Fruit fly (Drosophila melanogaster): ENCODE results near the gene CG13031.

Gene CG13031

DNA sequence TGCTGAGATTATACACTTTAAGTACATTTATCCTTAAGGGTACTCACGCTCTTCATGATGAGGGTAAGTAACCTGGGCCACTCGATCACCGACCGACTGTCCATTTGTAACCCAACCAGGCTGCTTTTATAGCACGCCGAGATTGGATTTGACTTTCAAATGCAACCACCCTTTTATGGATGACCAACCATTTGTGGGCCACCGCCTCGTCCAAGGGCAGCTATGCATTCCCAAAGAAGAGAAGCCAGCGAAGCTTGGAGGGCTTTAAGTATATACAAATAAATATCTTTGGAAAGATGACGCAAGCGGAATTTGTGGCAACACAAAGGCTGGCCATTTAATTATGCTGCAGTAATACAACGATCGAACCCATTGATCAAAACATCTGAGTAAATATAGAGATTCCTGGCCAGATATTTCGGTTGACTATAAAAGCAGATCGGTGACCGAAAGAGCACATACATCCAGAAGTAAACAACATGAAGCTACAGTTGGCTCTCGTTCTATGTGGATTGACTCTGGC, 1.5 kb downstream of the CG13031 start, which contains the start of the genes CG13026 and PGRP-SB2:
Gene CG13026 (minus strand): TSS at position 101 of the 523 bp plus-strand sequence.
Gene PGRP-SB2 (plus strand): TSS at position 473 of the 523 bp plus-strand sequence.
- no peak for TF ChIP-seq Eip78C (GFP tag)
- no peak for TF ChIP-seq CG6808 (GFP tag; optimal IDR thresholded peaks at IDR 0.05)
- TF ChIP-seq CG16779 (tag; optimal IDR thresholded peaks at IDR 0.05): no peak
- no peak for TF ChIP-seq CG15336 (GFP tag; IDR thresholded peaks at IDR 0.05)
- no peak for TF ChIP-seq net (GFP tag; optimal IDR thresholded peaks at IDR 0.05)
- TF ChIP-seq CG3032 (tag; optimal IDR thresholded peaks at IDR 0.05): no peak
- no peak for TF ChIP-seq CG10669 (GFP tag; optimal IDR thresholded peaks at IDR 0.05)
- no peak for TF ChIP-seq fd59A (GFP tag; optimal IDR thresholded peaks at IDR 0.05)
- no peak for TF ChIP-seq CG8632 (GFP tag; optimal IDR thresholded peaks at IDR 0.05)
- no peak for TF ChIP-seq Sox102F (GFP tag; optimal IDR thresholded peaks at IDR 0.05)
- TF ChIP-seq ss (GFP tag; optimal IDR thresholded peaks at IDR 0.05): no peak
- TF ChIP-seq CG34406 (GFP tag; optimal IDR thresholded peaks at IDR 0.05): no peak
- TF ChIP-seq CG1621 (tag; optimal IDR thresholded peaks at IDR 0.05): no peak
- no peak for TF ChIP-seq fkh (GFP tag; optimal IDR thresholded peaks at IDR 0.05)
- TF ChIP-seq Lpt (GFP tag; optimal IDR thresholded peaks at IDR 0.05): no peak
- TF ChIP-seq dac (GFP tag; optimal IDR thresholded peaks at IDR 0.05): no peak

DNA sequence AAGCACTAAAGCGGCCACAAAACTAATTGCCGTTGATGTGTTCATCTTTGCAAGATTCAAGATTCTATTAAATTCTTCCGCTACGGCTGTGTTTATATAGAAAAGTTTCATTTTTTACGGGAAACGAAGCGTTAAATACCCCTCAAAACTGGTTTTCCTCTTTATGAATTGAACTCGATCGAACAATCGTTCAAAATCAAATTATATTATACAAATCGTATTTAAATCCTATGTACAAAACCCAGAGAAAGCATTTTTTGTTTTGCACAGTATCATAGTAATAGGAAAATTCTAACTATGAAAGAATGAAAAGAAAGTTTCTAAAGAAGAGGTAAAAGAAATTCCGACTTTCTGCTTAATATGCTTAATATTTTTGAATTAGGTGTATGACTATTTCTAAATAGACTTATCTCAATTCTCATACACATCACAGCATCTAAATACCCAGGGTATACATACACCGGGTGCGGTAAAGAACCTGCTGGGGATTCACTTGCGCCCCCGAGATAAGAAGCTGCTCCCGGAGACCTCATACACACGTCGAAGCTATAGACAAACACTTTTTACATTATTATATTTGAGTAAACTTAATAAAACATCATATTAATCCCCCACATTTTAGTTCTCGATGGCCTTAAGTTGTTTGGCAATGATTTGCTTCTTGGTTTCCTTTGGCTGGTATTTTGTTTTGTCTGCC, 3.4 kb downstream of the CG13031 start, which contains the start of gene PGRP-SB1:
Gene PGRP-SB1 (minus strand): TSS at position 51 of the 697 bp plus-strand sequence.
- TF ChIP-seq ss (GFP tag; optimal IDR thresholded peaks at IDR 0.05) (no peak), esn (GFP tag; optimal IDR thresholded peaks at IDR 0.05) (peak; percentile 11), svp (GFP tag) (peak; percentile 97), vri (GFP tag; optimal IDR thresholded peaks at IDR 0.05) (no peak)

DNA sequence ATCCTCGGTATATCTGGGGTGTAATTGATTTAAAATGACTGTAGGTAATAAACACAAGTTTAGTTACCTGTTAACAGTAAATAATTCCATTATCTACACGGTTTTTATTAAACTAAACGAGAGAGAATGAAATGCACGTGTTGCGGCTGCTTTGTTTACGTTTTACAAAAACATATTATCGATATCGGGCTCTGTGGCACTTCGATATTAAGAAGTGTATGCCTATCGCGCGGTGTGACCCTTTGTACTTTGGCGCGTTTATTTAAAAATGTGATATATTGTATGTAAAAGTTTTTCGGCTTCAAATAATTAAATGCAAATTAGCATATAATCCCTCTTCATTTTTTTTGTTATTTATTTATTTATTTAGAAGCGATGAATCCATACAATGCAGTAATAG, 6.0 kb downstream of the CG13031 start, which contains the start of gene Dbp73D:
Gene Dbp73D (minus strand): TSS at position 174 of the 400 bp plus-strand sequence.
- no peak for TF ChIP-seq Sox15 (GFP tag; optimal IDR thresholded peaks at IDR 0.05)
- no peak for TF ChIP-seq CG32006 (GFP tag; optimal IDR thresholded peaks at IDR 0.05)
- no peak for TF ChIP-seq Hr4 (GFP tag; optimal IDR thresholded peaks at IDR 0.05)
- TF ChIP-seq CG4318 (GFP tag; optimal IDR thresholded peaks at IDR 0.05): no peak
- TF ChIP-seq CG16779 (tag; optimal IDR thresholded peaks at IDR 0.05): no peak
- no peak for TF ChIP-seq CG11294 (GFP tag; IDR thresholded peaks at IDR 0.05)
- no peak for TF ChIP-seq cyc (GFP tag; optimal IDR thresholded peaks at IDR 0.05)

DNA sequence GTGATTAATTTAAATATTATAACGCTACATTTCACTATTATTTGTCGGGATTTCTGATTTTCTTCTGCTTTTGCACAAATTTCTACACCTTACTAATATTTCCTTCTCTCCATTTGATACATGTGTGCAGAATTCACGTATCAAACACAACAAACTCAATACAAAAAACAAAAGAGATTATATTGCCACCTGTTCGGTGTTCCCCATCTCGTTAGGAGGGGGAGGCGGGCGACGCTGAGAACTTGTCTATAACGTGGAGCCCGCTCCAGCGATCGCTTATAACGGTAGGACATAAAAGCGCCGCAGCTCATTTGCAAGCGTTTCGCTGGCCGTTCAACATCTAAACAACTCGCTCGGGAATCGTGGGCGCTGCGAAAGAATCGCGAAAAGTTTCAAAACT, 8.6 kb downstream of the CG13031 start, which contains the start of gene CG9701:
Gene CG9701 (plus strand): TSS at position 301 of the 400 bp plus-strand sequence.
- TF ChIP-seq CG10669 (GFP tag; optimal IDR thresholded peaks at IDR 0.05): no peak
- no peak for TF ChIP-seq topi (GFP tag; optimal IDR thresholded peaks at IDR 0.05)

DNA sequence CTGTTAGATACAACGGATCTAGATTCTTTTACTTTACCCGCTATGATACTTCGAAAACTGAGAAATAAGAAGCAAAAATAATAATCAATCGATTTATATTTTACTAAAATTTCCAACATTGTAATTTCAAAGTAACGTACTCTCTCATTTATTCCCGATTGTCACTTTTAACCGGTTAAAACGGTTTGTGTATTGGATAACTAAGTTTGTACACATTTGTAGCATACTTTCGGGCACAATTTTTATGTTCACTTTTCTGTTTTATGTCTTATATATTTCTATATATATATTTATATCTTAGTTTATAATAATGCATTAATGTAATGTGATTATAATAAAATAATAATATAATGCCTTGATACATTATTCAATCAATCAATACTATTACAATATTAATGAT, 17.0 kb downstream of the CG13031 start:
- TF ChIP-seq CG16779 (tag; optimal IDR thresholded peaks at IDR 0.05) (no peak), dsx (GFP tag; optimal IDR thresholded peaks at IDR 0.05; ENCODE audit: poor library complexity, severe bottlenecking) (peak; percentile 46)

DNA sequence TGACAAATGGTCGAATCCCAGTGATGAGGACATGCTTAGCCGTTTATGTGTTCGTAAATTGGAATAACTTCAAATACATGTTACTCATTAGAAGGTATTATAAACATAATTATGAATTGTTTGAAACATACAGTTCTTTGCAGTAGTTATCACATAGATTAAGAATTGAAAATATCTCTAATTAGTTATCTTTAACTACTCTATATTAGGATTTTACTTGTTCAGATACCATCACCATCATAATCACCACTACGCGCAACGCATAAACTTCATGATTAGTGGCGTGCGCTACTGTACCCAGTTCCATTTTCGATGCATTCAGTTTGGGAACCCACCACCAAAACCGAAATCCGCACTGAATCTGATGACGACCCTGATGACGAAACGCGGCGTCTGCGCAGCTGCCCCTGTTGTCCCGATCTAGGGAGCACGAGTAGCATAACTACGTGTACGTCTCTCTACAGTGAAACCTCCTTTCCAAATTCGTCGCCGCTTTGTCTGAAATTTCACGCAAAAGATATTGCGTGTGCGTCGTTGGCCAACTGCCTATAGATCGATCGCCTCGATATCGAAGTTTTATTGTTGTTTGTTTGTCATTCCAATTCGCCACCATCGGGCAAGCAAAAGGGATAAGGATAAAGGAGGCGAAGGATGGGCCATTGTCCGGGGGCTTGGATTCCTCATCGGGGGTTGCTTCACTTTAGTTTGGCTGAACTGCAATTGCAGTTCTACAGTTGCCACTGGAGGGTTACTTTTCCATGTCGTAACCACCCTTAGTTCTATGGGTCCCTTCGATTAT, 19.4 kb downstream of the CG13031 start:
- TF ChIP-seq Sox15 (GFP tag; optimal IDR thresholded peaks at IDR 0.05) (no peak), lz (GFP tag; optimal IDR thresholded peaks at IDR 0.05) (no peak), cyc (GFP tag; optimal IDR thresholded peaks at IDR 0.05) (no peak), salr (GFP tag; optimal IDR thresholded peaks at IDR 0.05) (no peak), CG7368 (GFP tag; optimal IDR thresholded peaks at IDR 0.05) (no peak), Sox102F (GFP tag; optimal IDR thresholded peaks at IDR 0.05) (no peak)
